Fruit fly (Drosophila melanogaster) whole organism, wandering third instar larva: ENCODE data around the gene CG4645.
A peak's percentile ranks its signal among the peaks of the same experiment; 100 is the strongest.

Experiments used
- Abd-B ChIP-seq: fragments of >200 bp; optimal IDR thresholded peaks from 2 replicates; lab custom pipeline; 2017; ENCODE audit warnings: missing biosample characterization, missing genetic modification characterization
- CG9705 ChIP-seq: fragments of 200-800 bp; sonication (Bioruptor generic); optimal IDR thresholded peaks from 2 replicates; lab custom pipeline; 2018; ENCODE audit warnings: missing biosample characterization, mild to moderate bottlenecking, missing genetic modification characterization
- Dfd ChIP-seq: fragments of >200 bp; optimal IDR thresholded peaks from 2 replicates; lab custom pipeline; 2017; ENCODE audit warnings: missing biosample characterization, missing genetic modification characterization
- GATAd ChIP-seq: sonication (Bioruptor generic); optimal IDR thresholded peaks from 2 replicates; lab custom pipeline; 2016; ENCODE audit warnings: missing biosample characterization, missing genetic modification characterization
- HLH106 ChIP-seq: fragments of 200-800 bp; optimal IDR thresholded peaks from 3 replicates; lab custom pipeline; 2019; ENCODE audit warnings: missing biosample characterization, mild to moderate bottlenecking, missing genetic modification characterization, moderate library complexity
- Hnf4 ChIP-seq: fragments of 200-800 bp; sonication (Bioruptor generic); optimal IDR thresholded peaks from 2 replicates; lab custom pipeline; 2016; ENCODE audit warnings: missing biosample characterization, mild to moderate bottlenecking, missing genetic modification characterization
- Hr78 ChIP-seq: fragments of >200 bp; optimal IDR thresholded peaks from 2 replicates; lab custom pipeline; 2017; ENCODE audit warnings: missing biosample characterization, missing genetic modification characterization
- Hr83 ChIP-seq: fragments of 200-300 bp; sonication (Bioruptor generic); optimal IDR thresholded peaks from 2 replicates; lab custom pipeline; 2016; ENCODE audit warnings: missing biosample characterization, mild to moderate bottlenecking, missing genetic modification characterization, moderate library complexity; ENCODE audit not compliant: poor library complexity, severe bottlenecking
- Mio ChIP-seq: sonication (Bioruptor generic); optimal IDR thresholded peaks from 2 replicates; lab custom pipeline; 2016; ENCODE audit warnings: missing biosample characterization, missing genetic modification characterization
- Myc ChIP-seq: fragments of >200 bp; optimal IDR thresholded peaks from 2 replicates; lab custom pipeline; 2017
- OdsH ChIP-seq: fragments of 200-800 bp; sonication (Bioruptor generic); optimal IDR thresholded peaks from 2 replicates; lab custom pipeline; 2016; ENCODE audit warnings: missing biosample characterization, mild to moderate bottlenecking, missing genetic modification characterization
- Rel ChIP-seq, 2 experiments: fragments of 200-800 bp; sonication (Bioruptor generic) in 1 of 2; optimal IDR thresholded peaks; 2 replicates in 1 of 2; 3 replicates in 1 of 2; lab custom pipeline; 2016 to 2019; ENCODE audit warnings: mild to moderate bottlenecking in 2 of 2, missing biosample characterization in 2 of 2, missing genetic modification characterization in 2 of 2, moderate library complexity in 1 of 2
- Sp1 ChIP-seq: fragments of 200-800 bp; sonication (Bioruptor generic); optimal IDR thresholded peaks from 3 replicates; lab custom pipeline; 2019; ENCODE audit warnings: missing biosample characterization, mild to moderate bottlenecking, missing genetic modification characterization, moderate library complexity
- Vsx2 ChIP-seq: fragments of 200-300, 225-300 bp; sonication (Bioruptor generic); optimal IDR thresholded peaks from 2 replicates; lab custom pipeline; 2018; ENCODE audit warnings: missing biosample characterization, missing genetic modification characterization; ENCODE audit not compliant: partially characterized antibody
- br ChIP-seq: fragments of 200-800 bp; sonication (Bioruptor generic); optimal IDR thresholded peaks from 2 replicates; lab custom pipeline; 2016; ENCODE audit warnings: missing biosample characterization, missing genetic modification characterization
- brk ChIP-seq: fragments of 200-800 bp; sonication (Bioruptor generic); optimal IDR thresholded peaks from 2 replicates; lab custom pipeline; 2016; ENCODE audit warnings: missing biosample characterization, mild to moderate bottlenecking, missing genetic modification characterization
- dl ChIP-seq, 2 experiments: fragments of 175-275, 200-275 bp in 1 of 2; fragments of 200-275 bp in 1 of 2; sonication (Bioruptor generic); optimal IDR thresholded peaks; lab custom pipeline; 2018; ENCODE audit warnings: mild to moderate bottlenecking in 2 of 2, missing biosample characterization in 2 of 2, missing genetic modification characterization in 2 of 2, moderate library complexity in 2 of 2; ENCODE audit not compliant: partially characterized antibody in 2 of 2, insufficient read depth in 1 of 2
- ey ChIP-seq: fragments of 200-800 bp; sonication (Bioruptor generic); optimal IDR thresholded peaks from 2 replicates; lab custom pipeline; 2016; ENCODE audit warnings: missing biosample characterization, missing genetic modification characterization
- foxo ChIP-seq, 2 experiments: fragments of 200-800 bp; sonication (Bioruptor generic); optimal IDR thresholded peaks; 2 replicates in 1 of 2; 3 replicates in 1 of 2; lab custom pipeline; 2016 to 2017; ENCODE audit warnings: missing biosample characterization in 2 of 2, missing genetic modification characterization in 2 of 2
- fru ChIP-seq: fragments of 200-800 bp; sonication (Bioruptor generic); optimal IDR thresholded peaks from 3 replicates; lab custom pipeline; 2016; ENCODE audit warnings: missing biosample characterization, mild to moderate bottlenecking, missing genetic modification characterization
- h ChIP-seq: fragments of 200-800 bp; sonication (Bioruptor generic); optimal IDR thresholded peaks from 3 replicates; lab custom pipeline; 2016; ENCODE audit warnings: missing biosample characterization, mild to moderate bottlenecking, missing genetic modification characterization
- jim ChIP-seq: fragments of 175-275, 200-325 bp; sonication (Bioruptor generic); optimal IDR thresholded peaks from 2 replicates; lab custom pipeline; 2016; ENCODE audit warnings: missing biosample characterization, mild to moderate bottlenecking, missing genetic modification characterization
- lola ChIP-seq: fragments of >200 bp; optimal IDR thresholded peaks from 2 replicates; lab custom pipeline; 2017; ENCODE audit warnings: missing biosample characterization, missing genetic modification characterization
- pan ChIP-seq: fragments of >200 bp; optimal IDR thresholded peaks from 2 replicates; lab custom pipeline; 2017
- rgr ChIP-seq: fragments of 200-800 bp; sonication (Bioruptor generic); optimal IDR thresholded peaks from 3 replicates; lab custom pipeline; 2016; ENCODE audit warnings: missing biosample characterization, mild to moderate bottlenecking, missing genetic modification characterization
- sage ChIP-seq: fragments of 200-800 bp; sonication (Bioruptor generic); optimal IDR thresholded peaks from 2 replicates; lab custom pipeline; 2016; ENCODE audit warnings: missing biosample characterization, mild to moderate bottlenecking, missing genetic modification characterization
- sv ChIP-seq: fragments of 200-800 bp; sonication (Bioruptor generic); optimal IDR thresholded peaks from 3 replicates; lab custom pipeline; 2016; ENCODE audit warnings: missing biosample characterization, missing genetic modification characterization
- tai ChIP-seq: sonication (Bioruptor generic); optimal IDR thresholded peaks from 2 replicates; lab custom pipeline; 2016; ENCODE audit warnings: missing biosample characterization, missing genetic modification characterization
- usp ChIP-seq: fragments of >200 bp; optimal IDR thresholded peaks from 2 replicates; lab custom pipeline; 2017; ENCODE audit warnings: missing biosample characterization, missing genetic modification characterization
- woc ChIP-seq: sonication (Bioruptor generic); optimal IDR thresholded peaks from 2 replicates; lab custom pipeline; 2016; ENCODE audit warnings: missing biosample characterization, mild to moderate bottlenecking, missing genetic modification characterization

The CG4645 gene

DNA sequence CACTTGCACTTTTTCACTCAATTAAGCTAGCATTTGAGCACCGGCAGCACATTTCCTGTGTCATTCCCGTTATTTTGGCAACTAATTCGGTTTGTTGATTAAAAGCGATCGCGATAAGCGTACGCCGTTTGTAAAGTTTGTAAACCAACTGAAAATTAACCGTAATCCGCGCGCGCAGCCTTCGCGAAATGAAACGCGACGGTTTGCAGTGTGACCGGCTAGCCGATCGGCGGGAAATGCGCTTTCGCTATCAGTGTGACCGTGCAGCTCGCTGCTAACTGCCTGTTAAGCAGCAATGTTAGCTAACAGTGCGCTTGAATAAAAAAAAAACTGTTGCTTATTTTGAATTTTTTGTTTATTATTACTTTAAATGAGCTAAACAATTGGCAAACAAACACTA is 12.6 kb upstream of the CG4645 start, which contains the start of gene Pde9:
Gene Pde9, minus strand, starts transcription at position 178 of the 400 bp plus-strand sequence.
- TF ChIP-seq Rel (GFP tag; optimal IDR thresholded peaks at IDR 0.05; lab: Kevin White, UChicago) (no peak), Rel (tag; optimal IDR thresholded peaks at IDR 0.05; lab: Kevin White, UChicago) (peak; percentile 15), jim (GFP tag; lab: Kevin White, UChicago) (no peak), woc (no peak), fru (GFP tag; lab: Kevin White, UChicago) (no peak), brk (GFP tag; lab: Kevin White, UChicago) (no peak), Hr83 (GFP tag; lab: Kevin White, UChicago) (no peak), OdsH (no peak), h (peak; percentile 6), tai (GFP tag; lab: Kevin White, UChicago) (no peak)

dm6 chrX:12898569-12898968 is 11.2 kb upstream of the CG4645 start, which contains the start of gene CG32650:
TSS of gene CG32650 (minus strand) at chrX:12898669.
- no peak for TF ChIP-seq HLH106 (tag; lab: Kevin White, UChicago)
- no peak for TF ChIP-seq sage (GFP tag; lab: Kevin White, UChicago)
- no peak for TF ChIP-seq lola (GFP tag; lab: Kevin White, UChicago)
- TF ChIP-seq Dfd (GFP tag; lab: Kevin White, UChicago) = no peak
- TF ChIP-seq OdsH = no peak
- no peak for TF ChIP-seq foxo (GFP tag; optimal IDR thresholded peaks at IDR 0.05; lab: Kevin White, UChicago)
- TF ChIP-seq Hr78 (GFP tag; lab: Kevin White, UChicago) = no peak
- no peak for TF ChIP-seq Vsx2 (GFP tag; lab: Kevin White, UChicago)
- no peak for TF ChIP-seq fru (GFP tag; lab: Kevin White, UChicago)
- no peak for TF ChIP-seq h
- no peak for TF ChIP-seq Sp1
- TF ChIP-seq CG9705 (GFP tag; lab: Kevin White, UChicago) = no peak
- no peak for TF ChIP-seq Mio (GFP tag; lab: Kevin White, UChicago)
- TF ChIP-seq pan (lab: Kevin White, UChicago) = no peak
- no peak for TF ChIP-seq ey (GFP tag; lab: Kevin White, UChicago)
- no peak for TF ChIP-seq usp (GFP tag; lab: Kevin White, UChicago)
- no peak for TF ChIP-seq dl (GFP tag; optimal IDR thresholded peaks at IDR 0.05; lab: Kevin White, UChicago; ENCODE audit: insufficient read depth in 1 of 2, partially characterized antibody in 2 of 2)
- TF ChIP-seq GATAd (GFP tag; lab: Kevin White, UChicago) = no peak
- no peak for TF ChIP-seq Rel (GFP tag; optimal IDR thresholded peaks at IDR 0.05; lab: Kevin White, UChicago)
- no peak for TF ChIP-seq Rel (tag; optimal IDR thresholded peaks at IDR 0.05; lab: Kevin White, UChicago)

DNA sequence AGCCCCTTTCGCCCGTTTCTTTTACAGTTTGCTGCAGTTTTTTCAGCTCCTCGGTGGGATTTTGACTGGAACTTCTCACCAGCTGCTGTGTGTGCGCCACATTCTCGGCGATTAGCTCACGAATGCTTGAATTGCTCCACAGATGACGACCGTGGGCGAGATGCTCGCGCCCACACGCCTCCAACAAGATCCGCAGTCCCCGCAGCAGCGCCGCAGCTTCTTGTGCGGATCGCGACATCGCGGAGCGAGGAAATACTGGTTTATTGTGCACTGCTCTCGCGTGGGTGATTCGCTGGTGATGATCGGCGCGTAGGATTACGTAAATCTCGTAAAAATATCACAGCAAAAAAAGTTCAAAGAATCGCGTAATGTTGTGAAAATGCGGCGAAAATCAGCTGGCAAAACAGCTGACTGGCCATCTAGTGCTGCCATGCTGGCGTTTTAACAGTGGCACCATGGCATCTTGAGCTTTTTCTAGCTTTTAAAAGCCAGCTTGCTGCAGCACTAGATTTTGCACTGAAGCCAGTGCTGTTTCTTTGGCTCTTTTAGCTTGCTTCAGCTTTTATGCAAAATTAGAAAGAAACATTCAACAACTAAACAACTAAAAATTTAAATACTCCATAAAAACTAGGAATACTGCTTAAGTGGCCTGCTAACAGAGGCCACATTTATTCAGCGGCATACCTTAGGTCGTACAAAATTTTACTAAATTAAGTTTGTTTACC is 8.9 kb upstream of the CG4645 start, which contains the start of gene Coq8:
Gene Coq8, minus strand, starts transcription at position 397 of the 725 bp plus-strand sequence.
- TF ChIP-seq ey (GFP tag; lab: Kevin White, UChicago) (no peak), lola (GFP tag; lab: Kevin White, UChicago) (no peak), h (no peak), sv (GFP tag; lab: Kevin White, UChicago) (no peak), Hnf4 (GFP tag; lab: Kevin White, UChicago) (no peak), br (no peak), Abd-B (GFP tag; lab: Kevin White, UChicago) (no peak), dl (GFP tag; optimal IDR thresholded peaks at IDR 0.05; lab: Kevin White, UChicago; ENCODE audit: insufficient read depth in 1 of 2, partially characterized antibody in 2 of 2) (no peak), Hr78 (GFP tag; lab: Kevin White, UChicago) (no peak), sage (GFP tag; lab: Kevin White, UChicago) (no peak), Myc (lab: Kevin White, UChicago) (peak; percentile 91), woc (peak; percentile 87), rgr (GFP tag; lab: Kevin White, UChicago) (no peak)

dm6 chrX:12903099-12903616 is 6.6 kb upstream of the CG4645 start, which contains the start of gene Flad1:
TSS of gene Flad1 (minus strand) at chrX:12903516.
- TF ChIP-seq Rel (GFP tag; optimal IDR thresholded peaks at IDR 0.05; lab: Kevin White, UChicago) (no peak), Rel (tag; optimal IDR thresholded peaks at IDR 0.05; lab: Kevin White, UChicago) (peak; percentile 3), jim (GFP tag; lab: Kevin White, UChicago) (no peak), Sp1 (peak; percentile 28)
